Fruit fly (Drosophila melanogaster) whole organism, embryonic: Measurements from ENCODE around the gene CG3347.

Experiments
- Aef1 ChIP-seq: fragments of 200-800 bp; sonication (Bioruptor generic); IDR thresholded peaks from 3 replicates; pipeline ENCODE4 v1.3.6; 2022; ENCODE audit warnings: missing biosample characterization, missing genetic modification characterization
- Asciz ChIP-seq: fragments of 200-800 bp; sonication (Bioruptor generic); optimal IDR thresholded peaks from 2 replicates; lab custom pipeline; 2017; ENCODE audit warnings: missing biosample characterization, mild to moderate bottlenecking, missing genetic modification characterization, missing genetic modification reagents
- CG11093 ChIP-seq: fragments of 200-800 bp; sonication (Bioruptor generic); IDR thresholded peaks from 3 replicates; pipeline ENCODE4 v1.3.6; 2022; ENCODE audit warnings: missing biosample characterization, missing genetic modification characterization
- CG11723 ChIP-seq: fragments of 200-800 bp; sonication (Bioruptor generic); optimal IDR thresholded peaks from 2 replicates; lab custom pipeline; 2017; ENCODE audit warnings: missing biosample characterization, mild to moderate bottlenecking, missing genetic modification characterization
- CG13894 ChIP-seq: fragments of 200-800 bp; sonication (Bioruptor generic); optimal IDR thresholded peaks from 3 replicates; lab custom pipeline; 2018; ENCODE audit warnings: missing biosample characterization, mild to moderate bottlenecking, missing genetic modification characterization, moderate library complexity
- CG14014 ChIP-seq: fragments of 200-800 bp; sonication (Bioruptor generic); IDR thresholded peaks from 2 replicates; pipeline ENCODE4 v1.3.6; 2022; ENCODE audit warnings: missing biosample characterization, missing genetic modification characterization
- CG14667 ChIP-seq: fragments of 200-800 bp; sonication (Bioruptor generic); IDR thresholded peaks from 2 replicates; pipeline ENCODE4 v1.3.6; 2022; ENCODE audit warnings: missing biosample characterization, missing genetic modification characterization
- CG16779 ChIP-seq: fragments of 200-800 bp; sonication (Bioruptor generic); IDR thresholded peaks from 2 replicates; pipeline ENCODE4 v1.3.6; 2022; ENCODE audit warnings: missing biosample characterization, missing genetic modification characterization
- CG18262 ChIP-seq: fragments of 200-800 bp; optimal IDR thresholded peaks from 3 replicates; lab custom pipeline; 2019; ENCODE audit warnings: missing biosample characterization, mild to moderate bottlenecking, missing genetic modification characterization, moderate library complexity
- CG18619 ChIP-seq: fragments of 200-800 bp; sonication (Bioruptor generic); optimal IDR thresholded peaks from 3 replicates; lab custom pipeline; 2017; ENCODE audit warnings: missing biosample characterization, mild to moderate bottlenecking, missing genetic modification characterization
- CG2678 ChIP-seq: fragments of 200-800 bp; sonication (Bioruptor generic); optimal IDR thresholded peaks from 3 replicates; lab custom pipeline; 2019; ENCODE audit warnings: missing biosample characterization, mild to moderate bottlenecking, missing genetic modification characterization, moderate library complexity
- CG30020 ChIP-seq: fragments of 200-800 bp; optimal IDR thresholded peaks from 2 replicates; lab custom pipeline; 2019; ENCODE audit warnings: missing biosample characterization, mild to moderate bottlenecking, missing genetic modification characterization, moderate library complexity
- CG32532 ChIP-seq: fragments of 200-800 bp; sonication (Bioruptor generic); IDR thresholded peaks from 2 replicates; pipeline ENCODE4 v1.3.6; 2022; ENCODE audit warnings: missing biosample characterization, missing genetic modification characterization
- CG3838 ChIP-seq: fragments of 200-800 bp; sonication (Bioruptor generic); optimal IDR thresholded peaks from 3 replicates; lab custom pipeline; 2016; ENCODE audit warnings: missing biosample characterization, missing genetic modification characterization
- CG5245 ChIP-seq: fragments of 200-800 bp; sonication (Bioruptor generic); optimal IDR thresholded peaks from 3 replicates; lab custom pipeline; 2016; ENCODE audit warnings: missing biosample characterization, missing genetic modification characterization
- CG6689 ChIP-seq: fragments of 200-800 bp; sonication (Bioruptor generic); IDR thresholded peaks from 2 replicates; pipeline ENCODE4 v1.3.6; 2022; ENCODE audit warnings: missing biosample characterization, missing genetic modification characterization
- CG6813 ChIP-seq: fragments of 200-800 bp; sonication (Bioruptor generic); optimal IDR thresholded peaks from 2 replicates; lab custom pipeline; 2017; ENCODE audit warnings: missing biosample characterization, missing genetic modification characterization, mild to moderate bottlenecking, moderate library complexity, missing genetic modification reagents
- CG7357 ChIP-seq: fragments of 200-800 bp; sonication (Bioruptor generic); IDR thresholded peaks from 3 replicates; pipeline ENCODE4 v1.3.6; 2022; ENCODE audit warnings: missing biosample characterization, missing genetic modification characterization
- CG8359 ChIP-seq: fragments of 200-800 bp; sonication (Bioruptor generic); optimal IDR thresholded peaks from 2 replicates; lab custom pipeline; 2017; ENCODE audit warnings: missing biosample characterization, mild to moderate bottlenecking, missing genetic modification characterization, borderline replicate concordance
- Deaf1 ChIP-seq: fragments of 200-800 bp; optimal IDR thresholded peaks from 3 replicates; lab custom pipeline; 2019; ENCODE audit warnings: missing biosample characterization, mild to moderate bottlenecking, missing genetic modification characterization, moderate library complexity
- Doc2 ChIP-seq: fragments of 200-800 bp; sonication (Bioruptor generic); IDR thresholded peaks from 2 replicates; pipeline ENCODE4 v1.3.6; 2022; ENCODE audit warnings: missing biosample characterization, missing genetic modification characterization
- Drgx ChIP-seq: fragments of 200-800 bp; sonication (Bioruptor generic); IDR thresholded peaks from 2 replicates; pipeline ENCODE4 v1.3.6; 2022; ENCODE audit warnings: missing biosample characterization, missing genetic modification characterization
- Ets97D ChIP-seq: fragments of 200-800 bp; sonication (Bioruptor generic); optimal IDR thresholded peaks from 3 replicates; lab custom pipeline; 2016; ENCODE audit warnings: missing biosample characterization, missing genetic modification characterization
- Fer2 ChIP-seq: fragments of 200-800 bp; sonication (Bioruptor generic); optimal IDR thresholded peaks from 2 replicates; lab custom pipeline; 2018; ENCODE audit warnings: missing biosample characterization, mild to moderate bottlenecking, missing genetic modification characterization, moderate library complexity
- Hand ChIP-seq: fragments of 200-800 bp; sonication (Bioruptor generic); optimal IDR thresholded peaks from 2 replicates; lab custom pipeline; 2017; ENCODE audit warnings: mild to moderate bottlenecking, missing biosample characterization, missing genetic modification reagents, missing genetic modification characterization
- Hey ChIP-seq: fragments of 200-800 bp; sonication (Bioruptor generic); optimal IDR thresholded peaks from 3 replicates; lab custom pipeline; 2018; ENCODE audit warnings: missing biosample characterization, mild to moderate bottlenecking, missing genetic modification characterization
- Hsf ChIP-seq: fragments of 200-800 bp; sonication (Bioruptor generic); optimal IDR thresholded peaks from 3 replicates; lab custom pipeline; 2016; ENCODE audit warnings: missing biosample characterization, missing genetic modification characterization
- Mad ChIP-seq: fragments of 200-800 bp; sonication (Bioruptor generic); optimal IDR thresholded peaks from 2 replicates; lab custom pipeline; 2016; ENCODE audit warnings: missing biosample characterization, missing genetic modification characterization
- Meics ChIP-seq: fragments of 200-800 bp; sonication (Bioruptor generic); optimal IDR thresholded peaks from 2 replicates; lab custom pipeline; 2017; ENCODE audit warnings: missing biosample characterization, mild to moderate bottlenecking, missing genetic modification characterization
- NFAT ChIP-seq: fragments of 200-800 bp; sonication (Bioruptor generic); IDR thresholded peaks from 2 replicates; pipeline ENCODE4 v1.3.6; 2022; ENCODE audit warnings: missing biosample characterization, missing genetic modification characterization
- Rfx ChIP-seq: fragments of 200-800 bp; sonication (Bioruptor generic); IDR thresholded peaks from 2 replicates; pipeline ENCODE4 v1.3.6; 2022; ENCODE audit warnings: missing biosample characterization, missing genetic modification characterization
- Scr ChIP-seq: fragments of 200-800 bp; sonication (Bioruptor generic); IDR thresholded peaks from 2 replicates; pipeline ENCODE4 v1.3.6; 2022; ENCODE audit warnings: missing biosample characterization, missing genetic modification characterization; ENCODE audit not compliant: partially characterized antibody
- Side ChIP-seq: fragments of 200-800 bp; sonication (Bioruptor generic); optimal IDR thresholded peaks from 2 replicates; lab custom pipeline; 2016; ENCODE audit warnings: missing biosample characterization, missing genetic modification characterization
- Sin3A ChIP-seq: fragments of >200 bp; optimal IDR thresholded peaks from 2 replicates; lab custom pipeline; 2018
- ab ChIP-seq: fragments of 200-800 bp; sonication (Bioruptor generic); optimal IDR thresholded peaks from 2 replicates; lab custom pipeline; 2016; ENCODE audit warnings: missing biosample characterization, missing genetic modification characterization
- ase ChIP-seq: fragments of 200-800 bp; sonication (Bioruptor generic); IDR thresholded peaks from 3 replicates; pipeline ENCODE4 v1.3.6; 2022; ENCODE audit warnings: missing biosample characterization, missing genetic modification characterization
- az2 ChIP-seq: fragments of 200-800 bp; sonication (Bioruptor generic); optimal IDR thresholded peaks from 3 replicates; lab custom pipeline; 2016; ENCODE audit warnings: missing biosample characterization, missing genetic modification characterization
- br ChIP-seq: fragments of >200 bp; optimal IDR thresholded peaks from 2 replicates; lab custom pipeline; 2017
- btn ChIP-seq: fragments of 200-800 bp; sonication (Bioruptor generic); optimal IDR thresholded peaks from 2 replicates; lab custom pipeline; 2016; ENCODE audit warnings: missing biosample characterization, missing genetic modification characterization
- cato ChIP-seq: fragments of 200-800 bp; sonication (Bioruptor generic); optimal IDR thresholded peaks from 2 replicates; lab custom pipeline; 2016; ENCODE audit warnings: missing biosample characterization, missing genetic modification characterization, borderline replicate concordance
- dimm ChIP-seq: fragments of 200-800 bp; sonication (Bioruptor generic); IDR thresholded peaks from 2 replicates; pipeline ENCODE4 v1.3.6; 2022; ENCODE audit warnings: missing biosample characterization, missing genetic modification characterization
- en ChIP-seq: fragments of 200-800 bp; sonication (Bioruptor generic); optimal IDR thresholded peaks from 2 replicates; lab custom pipeline; 2016; ENCODE audit warnings: missing biosample characterization, missing genetic modification characterization
- ham ChIP-seq: fragments of 200-800 bp; sonication (Bioruptor generic); IDR thresholded peaks from 2 replicates; pipeline ENCODE4 v1.3.6; 2022; ENCODE audit warnings: missing biosample characterization, missing genetic modification characterization
- hbn ChIP-seq: fragments of 200-800 bp; sonication (Bioruptor generic); IDR thresholded peaks from 2 replicates; pipeline ENCODE4 v1.3.6; 2022; ENCODE audit warnings: missing biosample characterization, missing genetic modification characterization; ENCODE audit not compliant: partially characterized antibody
- kay ChIP-seq: fragments of 200-800 bp; sonication (Bioruptor generic); optimal IDR thresholded peaks from 2 replicates; lab custom pipeline; 2016; ENCODE audit warnings: missing biosample characterization, missing genetic modification characterization
- peb ChIP-seq: fragments of 200-800 bp; sonication (Bioruptor generic); IDR thresholded peaks from 2 replicates; pipeline ENCODE4 v1.3.6; 2022; ENCODE audit warnings: missing biosample characterization, missing genetic modification characterization
- pho ChIP-seq: fragments of 200-800 bp; sonication (Bioruptor generic); optimal IDR thresholded peaks from 2 replicates; lab custom pipeline; 2016; ENCODE audit warnings: missing biosample characterization, missing genetic modification characterization
- sd ChIP-seq: fragments of 200-800 bp; sonication (Bioruptor generic); optimal IDR thresholded peaks from 3 replicates; lab custom pipeline; 2018; ENCODE audit warnings: missing biosample characterization, mild to moderate bottlenecking, missing genetic modification characterization, moderate library complexity
- sim ChIP-seq: fragments of 200-800 bp; sonication (Bioruptor generic); IDR thresholded peaks from 2 replicates; pipeline ENCODE4 v1.3.6; 2022; ENCODE audit warnings: missing biosample characterization, missing genetic modification characterization
- so ChIP-seq: fragments of 200-800 bp; sonication (Bioruptor generic); IDR thresholded peaks from 3 replicates; pipeline ENCODE4 v1.3.6; 2022; ENCODE audit warnings: missing biosample characterization, missing genetic modification characterization
- vnd ChIP-seq: fragments of 200-800 bp; sonication (Bioruptor generic); IDR thresholded peaks from 3 replicates; pipeline ENCODE4 v1.3.6; 2022; ENCODE audit warnings: missing biosample characterization, missing genetic modification characterization; ENCODE audit not compliant: partially characterized antibody
- zen ChIP-seq: fragments of 200-800 bp; sonication (Bioruptor generic); optimal IDR thresholded peaks from 3 replicates; lab custom pipeline; 2018; ENCODE audit warnings: missing biosample characterization, mild to moderate bottlenecking, missing genetic modification characterization, moderate library complexity
- zen2 ChIP-seq: fragments of 200-800 bp; sonication (Bioruptor generic); IDR thresholded peaks from 3 replicates; pipeline ENCODE4 v1.3.6; 2022; ENCODE audit warnings: missing biosample characterization, missing genetic modification characterization; ENCODE audit not compliant: partially characterized antibody

The CG3347 gene

dm6 chr2L:3228694-3229093 lies 40.5 kb upstream of the CG3347 start (continued):
- peak; percentile 69 for TF ChIP-seq Asciz (GFP tag; lab: Kevin White, UChicago)
- TF ChIP-seq btn (GFP tag; lab: Kevin White, UChicago) = no peak
- TF ChIP-seq Side = no peak
- no peak for TF ChIP-seq Scr
- TF ChIP-seq CG11093 (GFP tag; lab: Robert Waterston, UW) = no peak
- no peak for TF ChIP-seq ase (GFP tag; lab: Robert Waterston, UW)
- TF ChIP-seq CG16779 (GFP tag; lab: Robert Waterston, UW) = no peak
- no peak for TF ChIP-seq Doc2 (GFP tag; lab: Robert Waterston, UW)
- no peak for TF ChIP-seq Hsf (GFP tag; lab: Kevin White, UChicago)
- peak; percentile 74 for TF ChIP-seq CG6813 (GFP tag; lab: Kevin White, UChicago)
- TF ChIP-seq cato (GFP tag; lab: Kevin White, UChicago) = no peak
- TF ChIP-seq CG8359 = no peak
- no peak for TF ChIP-seq ab (GFP tag; lab: Kevin White, UChicago)
- peak; percentile 13 for TF ChIP-seq Fer2 (tag; lab: Kevin White, UChicago)
- no peak for TF ChIP-seq CG30020
- TF ChIP-seq hbn (GFP tag; lab: Robert Waterston, UW) = no peak
- no peak for TF ChIP-seq Aef1 (GFP tag; lab: Robert Waterston, UW)
- TF ChIP-seq CG18619 (GFP tag; lab: Kevin White, UChicago) = no peak
- no peak for TF ChIP-seq Deaf1 (tag; lab: Kevin White, UChicago)
- no peak for TF ChIP-seq vnd (GFP tag; lab: Robert Waterston, UW)
- TF ChIP-seq Rfx (GFP tag; lab: Robert Waterston, UW) = no peak
- TF ChIP-seq peb (GFP tag; lab: Robert Waterston, UW) = no peak
- no peak for TF ChIP-seq zen (tag; lab: Kevin White, UChicago)
- no peak for TF ChIP-seq en (GFP tag; lab: Kevin White, UChicago)
- no peak for TF ChIP-seq Sin3A (lab: Kevin White, UChicago)
- TF ChIP-seq CG14014 = 0 out of 2 replicates have a peak, but pooled peaks have one; percentile 68
- TF ChIP-seq Hey = no peak
- TF ChIP-seq Drgx (GFP tag; lab: Robert Waterston, UW) = no peak
- TF ChIP-seq CG13894 = peak; percentile 10
- peak; percentile 35; the same call in 1 of the 2 replicates for TF ChIP-seq CG6689 (GFP tag; lab: Robert Waterston, UW)
- TF ChIP-seq CG11723 (GFP tag; lab: Kevin White, UChicago) = no peak
- peak; percentile 41; the same call in 1 of the 2 replicates for TF ChIP-seq NFAT
- TF ChIP-seq dimm (GFP tag; lab: Robert Waterston, UW) = no peak
- TF ChIP-seq CG14667 (GFP tag; lab: Robert Waterston, UW) = no peak
- no peak for TF ChIP-seq CG32532 (GFP tag; lab: Robert Waterston, UW)
- TF ChIP-seq CG2678 (tag; lab: Kevin White, UChicago) = peak; percentile 69
- TF ChIP-seq pho (GFP tag; lab: Kevin White, UChicago) = no peak
- no peak for TF ChIP-seq CG3838
- peak; percentile 60; the same call in 2 of the 3 replicates for TF ChIP-seq so (GFP tag; lab: Robert Waterston, UW)
- TF ChIP-seq Ets97D = no peak
- TF ChIP-seq kay = no peak
- TF ChIP-seq Mad (GFP tag; lab: Kevin White, UChicago) = no peak
- TF ChIP-seq ham (GFP tag; lab: Robert Waterston, UW) = no peak
- TF ChIP-seq CG18262 (tag; lab: Kevin White, UChicago) = no peak
- no peak for TF ChIP-seq Hand (GFP tag; lab: Kevin White, UChicago)
- no peak for TF ChIP-seq br (lab: Kevin White, UChicago)
- no peak for TF ChIP-seq sd
- TF ChIP-seq zen2 (GFP tag; lab: Robert Waterston, UW) = no peak
- peak; percentile 71 for TF ChIP-seq Meics (GFP tag; lab: Kevin White, UChicago)
- TF ChIP-seq sim = no peak
- TF ChIP-seq CG7357 (GFP tag; lab: Robert Waterston, UW) = no peak
- TF ChIP-seq CG5245 (GFP tag; lab: Kevin White, UChicago) = no peak
- no peak for TF ChIP-seq az2
